Fruit fly (Drosophila melanogaster) whole organism, pupa: Measurements from ENCODE around the gene CG18764.

Experiments used
- CG10348 ChIP-seq: fragments of 200-800 bp; sonication (Bioruptor generic); IDR thresholded peaks from 2 replicates; pipeline ENCODE4 v1.3.6; 2022; ENCODE audit warnings: missing biosample characterization, missing genetic modification characterization
- CG12605 ChIP-seq: fragments of 200-800 bp; sonication (Bioruptor generic); IDR thresholded peaks from 2 replicates; pipeline ENCODE4 v1.3.6; 2022; ENCODE audit warnings: missing biosample characterization, missing genetic modification characterization
- CG13204 ChIP-seq: fragments of 200-800 bp; sonication (Bioruptor generic); optimal IDR thresholded peaks from 2 replicates; lab custom pipeline; 2018; ENCODE audit warnings: missing biosample characterization, mild to moderate bottlenecking, missing genetic modification characterization, moderate library complexity
- CG14655 ChIP-seq: fragments of 200-800 bp; sonication (Bioruptor generic); optimal IDR thresholded peaks from 3 replicates; lab custom pipeline; 2017; ENCODE audit warnings: mild to moderate bottlenecking, missing biosample characterization, missing genetic modification reagents, missing genetic modification characterization
- CG15710 ChIP-seq: fragments of 200-800 bp; sonication (Bioruptor generic); optimal IDR thresholded peaks from 2 replicates; lab custom pipeline; 2018; ENCODE audit warnings: missing biosample characterization, mild to moderate bottlenecking, missing genetic modification characterization, moderate library complexity
- CG17806 ChIP-seq: fragments of 200-800 bp; sonication (Bioruptor generic); optimal IDR thresholded peaks from 2 replicates; lab custom pipeline; 2018; ENCODE audit warnings: missing biosample characterization, mild to moderate bottlenecking, missing genetic modification characterization, moderate library complexity
- CG32121 ChIP-seq: fragments of 200-800 bp; sonication (Bioruptor generic); IDR thresholded peaks from 2 replicates; pipeline ENCODE4 v1.3.6; 2022; ENCODE audit warnings: missing biosample characterization, missing genetic modification characterization
- CG34367 ChIP-seq: fragments of 200-800 bp; sonication (Bioruptor generic); optimal IDR thresholded peaks from 2 replicates; lab custom pipeline; 2018; ENCODE audit warnings: missing biosample characterization, mild to moderate bottlenecking, missing genetic modification characterization
- CG4496 ChIP-seq: fragments of 200-800 bp; sonication (Bioruptor generic); IDR thresholded peaks from 3 replicates; pipeline ENCODE4 v1.3.6; 2022; ENCODE audit warnings: missing biosample characterization, missing genetic modification characterization
- CG8159 ChIP-seq: fragments of 200-800 bp; sonication (Bioruptor generic); optimal IDR thresholded peaks from 3 replicates; lab custom pipeline; 2018; ENCODE audit warnings: missing biosample characterization, mild to moderate bottlenecking, missing genetic modification characterization, moderate library complexity
- CG8301 ChIP-seq: fragments of 200-800 bp; sonication (Bioruptor generic); optimal IDR thresholded peaks from 2 replicates; lab custom pipeline; 2018; ENCODE audit warnings: missing biosample characterization, mild to moderate bottlenecking, missing genetic modification characterization
- CG9948 ChIP-seq: fragments of 200-800 bp; sonication (Bioruptor generic); optimal IDR thresholded peaks from 2 replicates; lab custom pipeline; 2018; ENCODE audit warnings: missing biosample characterization, mild to moderate bottlenecking, missing genetic modification characterization, moderate library complexity
- D1 ChIP-seq: fragments of 200-800 bp; sonication (Bioruptor generic); optimal IDR thresholded peaks from 2 replicates; lab custom pipeline; 2018; ENCODE audit warnings: missing biosample characterization, mild to moderate bottlenecking, missing genetic modification characterization, moderate library complexity
- EcR ChIP-seq: fragments of 200-800 bp; sonication (Bioruptor generic); optimal IDR thresholded peaks from 3 replicates; lab custom pipeline; 2019; ENCODE audit warnings: missing biosample characterization, missing genetic modification characterization, mild to moderate bottlenecking, moderate library complexity, missing genetic modification reagents
- Ets98B ChIP-seq: fragments of 200-800 bp; sonication (Bioruptor generic); IDR thresholded peaks from 2 replicates; pipeline ENCODE4 v1.3.6; 2022; ENCODE audit warnings: missing biosample characterization, missing genetic modification characterization
- Pif1A ChIP-seq: fragments of 200-800 bp; sonication (Bioruptor generic); optimal IDR thresholded peaks from 3 replicates; lab custom pipeline; 2016; ENCODE audit warnings: missing biosample characterization, missing genetic modification characterization
- Pif1B ChIP-seq: fragments of 200-800 bp; sonication (Bioruptor generic); optimal IDR thresholded peaks from 3 replicates; lab custom pipeline; 2016; ENCODE audit warnings: missing biosample characterization, missing genetic modification characterization
- Snoo ChIP-seq: fragments of 200-800 bp; sonication (Bioruptor generic); optimal IDR thresholded peaks from 3 replicates; lab custom pipeline; 2017; ENCODE audit warnings: missing biosample characterization, mild to moderate bottlenecking, missing genetic modification characterization, inconsistent platforms
- fd96Ca ChIP-seq: fragments of 200-800 bp; sonication (Bioruptor generic); IDR thresholded peaks from 3 replicates; pipeline ENCODE4 v1.3.6; 2022; ENCODE audit warnings: missing biosample characterization, missing genetic modification characterization
- gl ChIP-seq: fragments of 200-800 bp; sonication (Bioruptor generic); optimal IDR thresholded peaks from 2 replicates; lab custom pipeline; 2018; ENCODE audit warnings: missing biosample characterization, mild to moderate bottlenecking, missing genetic modification characterization
- rn ChIP-seq: fragments of 200-800 bp; sonication (Bioruptor generic); IDR thresholded peaks from 2 replicates; pipeline ENCODE4 v1.3.6; 2022; ENCODE audit warnings: missing biosample characterization, missing genetic modification characterization

Gene CG18764

dm6 chr3R:11613252-11614036, 13.2 kb upstream of the CG18764 start:
- peak; percentile 30 for TF ChIP-seq CG15710 (tag; lab: Kevin White, UChicago)
- no peak for TF ChIP-seq CG8301 (tag; lab: Kevin White, UChicago)
- TF ChIP-seq Pif1A, result no peak
- TF ChIP-seq CG4496 (GFP tag; lab: Robert Waterston, UW), result no peak; the same call in 2 of the 3 replicates
- TF ChIP-seq Snoo, result peak; percentile 42
- peak; percentile 35 for TF ChIP-seq D1 (tag; lab: Kevin White, UChicago)
- no peak for TF ChIP-seq Ets98B
- no peak for TF ChIP-seq CG13204 (GFP tag; lab: Kevin White, UChicago)
- TF ChIP-seq CG8159 (tag; lab: Kevin White, UChicago), result no peak

- no peak for TF ChIP-seq D1 (tag; lab: Kevin White, UChicago)
- TF ChIP-seq gl (tag; lab: Kevin White, UChicago), result no peak
- no peak for TF ChIP-seq Snoo
- no peak for TF ChIP-seq rn (GFP tag; lab: Robert Waterston, UW)
- TF ChIP-seq CG12605 (GFP tag; lab: Robert Waterston, UW), result no peak
- TF ChIP-seq CG4496 (GFP tag; lab: Robert Waterston, UW), result 0 out of 3 replicates have a peak, but pooled peaks have one; percentile 12
- TF ChIP-seq CG17806 (tag; lab: Kevin White, UChicago), result no peak
- no peak for TF ChIP-seq Pif1A
- peak; percentile 24 for TF ChIP-seq CG13204 (GFP tag; lab: Kevin White, UChicago)
- no peak for TF ChIP-seq CG34367 (tag; lab: Kevin White, UChicago)
- no peak for TF ChIP-seq Ets98B
- no peak for TF ChIP-seq CG8301 (tag; lab: Kevin White, UChicago)
- peak; percentile 89 for TF ChIP-seq EcR
Measured at dm6 chr3R:11614107-11614506, 12.6 kb upstream of the CG18764 start.

- TF ChIP-seq Snoo (peak; percentile 37), CG8301 (tag; lab: Kevin White, UChicago) (peak; percentile 2), CG17806 (tag; lab: Kevin White, UChicago) (peak; percentile 39), CG15710 (tag; lab: Kevin White, UChicago) (peak; percentile 36), Ets98B (peak; percentile 39), CG10348 (GFP tag; lab: Robert Waterston, UW) (no peak), CG34367 (tag; lab: Kevin White, UChicago) (peak; percentile 22), CG9948 (tag; lab: Kevin White, UChicago) (no peak), CG8159 (tag; lab: Kevin White, UChicago) (peak; percentile 33), Pif1A (peak; percentile 39), CG14655 (GFP tag; lab: Kevin White, UChicago) (peak; percentile 3), fd96Ca (GFP tag; lab: Robert Waterston, UW) (peak; percentile 46; the same call in 1 of the 3 replicates), CG4496 (GFP tag; lab: Robert Waterston, UW) (peak; percentile 63; the same call in 2 of the 3 replicates), CG12605 (GFP tag; lab: Robert Waterston, UW) (no peak), D1 (tag; lab: Kevin White, UChicago) (no peak), Pif1B (peak; percentile 31), EcR (no peak), gl (tag; lab: Kevin White, UChicago) (no peak), CG32121 (GFP tag; lab: Robert Waterston, UW) (peak; percentile 56), rn (GFP tag; lab: Robert Waterston, UW) (no peak)
Measured at dm6 chr3R:11614507-11614906, 12.2 kb upstream of the CG18764 start.

- TF ChIP-seq EcR, result peak; percentile 71
- peak; percentile 6 for TF ChIP-seq CG13204 (GFP tag; lab: Kevin White, UChicago)
- TF ChIP-seq fd96Ca (GFP tag; lab: Robert Waterston, UW), result no peak
- TF ChIP-seq CG9948 (tag; lab: Kevin White, UChicago), result no peak
- TF ChIP-seq CG8301 (tag; lab: Kevin White, UChicago), result no peak
- peak; percentile 26 for TF ChIP-seq CG8159 (tag; lab: Kevin White, UChicago)
- no peak for TF ChIP-seq CG15710 (tag; lab: Kevin White, UChicago)
- TF ChIP-seq Pif1B, result no peak
Measured at dm6 chr3R:11615415-11616104, 11.1 kb upstream of the CG18764 start.

- TF ChIP-seq EcR, result no peak
- peak; percentile 4; the same call in 1 of the 3 replicates for TF ChIP-seq CG4496 (GFP tag; lab: Robert Waterston, UW)
- TF ChIP-seq D1 (tag; lab: Kevin White, UChicago), result no peak
- peak; percentile 24 for TF ChIP-seq CG34367 (tag; lab: Kevin White, UChicago)
- TF ChIP-seq CG9948 (tag; lab: Kevin White, UChicago), result peak; percentile 55
- no peak for TF ChIP-seq CG12605 (GFP tag; lab: Robert Waterston, UW)
- peak; percentile 76 for TF ChIP-seq CG14655 (GFP tag; lab: Kevin White, UChicago)
- TF ChIP-seq CG8301 (tag; lab: Kevin White, UChicago), result peak; percentile 63
- TF ChIP-seq CG15710 (tag; lab: Kevin White, UChicago), result peak; percentile 47
- peak; percentile 29 for TF ChIP-seq Pif1B
- peak; percentile 28; the same call in 1 of the 2 replicates for TF ChIP-seq CG32121 (GFP tag; lab: Robert Waterston, UW)
- TF ChIP-seq Snoo, result no peak
- no peak for TF ChIP-seq Pif1A
- no peak for TF ChIP-seq Ets98B
- TF ChIP-seq CG17806 (tag; lab: Kevin White, UChicago), result peak; percentile 21
- TF ChIP-seq CG8159 (tag; lab: Kevin White, UChicago), result peak; percentile 36
- TF ChIP-seq rn (GFP tag; lab: Robert Waterston, UW), result no peak
Measured at dm6 chr3R:11616219-11616618, 10.5 kb upstream of the CG18764 start.
